Worm (Caenorhabditis elegans) whole organism, late embryonic: Measurements from ENCODE around the gene C47G2.4.

Experiments
- F13H6.1 ChIP-seq: sonication (generic microtip); optimal IDR thresholded peaks from 2 replicates; lab custom pipeline; 2016; ENCODE audit warnings: missing genetic modification characterization, missing compliant biosample characterization
- K02D7.2 ChIP-seq: sonication (generic microtip); optimal IDR thresholded peaks from 2 replicates; lab custom pipeline; 2017; ENCODE audit warnings: mild to moderate bottlenecking, missing genetic modification characterization, missing compliant biosample characterization
- T23F11.4 ChIP-seq: fragments of 200-800 bp; sonication (Bioruptor generic); optimal IDR thresholded peaks from 2 replicates; lab custom pipeline; 2018; ENCODE audit warnings: mild to moderate bottlenecking, missing genetic modification characterization, missing compliant biosample characterization
- ahr-1 ChIP-seq: sonication (generic microtip); optimal IDR thresholded peaks from 2 replicates; lab custom pipeline; 2016; ENCODE audit warnings: missing genetic modification characterization, missing compliant biosample characterization
- ceh-24 ChIP-seq: sonication (generic microtip); optimal IDR thresholded peaks from 2 replicates; lab custom pipeline; 2016; ENCODE audit warnings: mild to moderate bottlenecking, missing genetic modification characterization, missing compliant biosample characterization
- fkh-10 ChIP-seq: fragments of 150-350 bp; optimal IDR thresholded peaks from 2 replicates; lab custom pipeline; 2014; ENCODE audit warnings: missing biosample characterization, missing genetic modification reagents, missing genetic modification characterization
- nfya-1 ChIP-seq: sonication (generic microtip); optimal IDR thresholded peaks from 2 replicates; lab custom pipeline; 2017; ENCODE audit warnings: missing genetic modification characterization, mild to moderate bottlenecking, missing compliant biosample characterization, antibody characterized with exemption, moderate library complexity
- nhr-11 ChIP-seq: fragments of 150-350 bp; optimal IDR thresholded peaks from 2 replicates; lab custom pipeline; 2014; ENCODE audit warnings: missing biosample characterization, missing genetic modification characterization
- npax-4 ChIP-seq: sonication (generic microtip); optimal IDR thresholded peaks from 2 replicates; lab custom pipeline; 2016; ENCODE audit warnings: missing genetic modification characterization, missing compliant biosample characterization
- pqm-1 ChIP-seq: sonication (generic microtip); optimal IDR thresholded peaks from 2 replicates; lab custom pipeline; 2016; ENCODE audit warnings: missing genetic modification characterization, missing compliant biosample characterization
- tbx-2 ChIP-seq: sonication (generic microtip); optimal IDR thresholded peaks from 2 replicates; lab custom pipeline; 2016; ENCODE audit warnings: missing genetic modification characterization, missing compliant biosample characterization
- tbx-7 ChIP-seq: sonication (generic microtip); optimal IDR thresholded peaks from 2 replicates; lab custom pipeline; 2016; ENCODE audit warnings: missing genotype, missing genetic modification characterization, missing compliant biosample characterization

ce11 chrII:11286445-11286844 lies 7.0 kb downstream of the C47G2.4 start:
- no peak for TF ChIP-seq nfya-1 (tag; lab: Kevin White, UChicago)
- no peak for TF ChIP-seq npax-4 (tag; lab: Kevin White, UChicago)
- TF ChIP-seq pqm-1 (tag; lab: Kevin White, UChicago): no peak
- TF ChIP-seq K02D7.2 (tag; lab: Kevin White, UChicago): no peak
- no peak for TF ChIP-seq tbx-7 (tag; lab: Kevin White, UChicago)
- TF ChIP-seq tbx-2 (tag; lab: Kevin White, UChicago): no peak
- TF ChIP-seq ceh-24 (tag; lab: Kevin White, UChicago): no peak
- no peak for TF ChIP-seq ahr-1 (tag; lab: Kevin White, UChicago)
- no peak for TF ChIP-seq nhr-11 (tag; lab: Kevin White, UChicago)
- TF ChIP-seq F13H6.1 (tag; lab: Kevin White, UChicago): no peak
- TF ChIP-seq fkh-10 (GFP tag; lab: Kevin White, UChicago): no peak
- TF ChIP-seq T23F11.4 (GFP tag; lab: Kevin White, UChicago): no peak
